Fruit fly (Drosophila melanogaster) S2 (cell line): Measurements from ENCODE around the gene cana.

ENCODE experiments used
- CG8478 ChIP-seq: fragments of >200 bp; optimal IDR thresholded peaks from 2 replicates; lab custom pipeline; 2018
- CTCF ChIP-seq, 2 experiments: fragments of >200 bp; optimal IDR thresholded peaks; 2 replicates each; lab custom pipeline; 2018

DNA sequence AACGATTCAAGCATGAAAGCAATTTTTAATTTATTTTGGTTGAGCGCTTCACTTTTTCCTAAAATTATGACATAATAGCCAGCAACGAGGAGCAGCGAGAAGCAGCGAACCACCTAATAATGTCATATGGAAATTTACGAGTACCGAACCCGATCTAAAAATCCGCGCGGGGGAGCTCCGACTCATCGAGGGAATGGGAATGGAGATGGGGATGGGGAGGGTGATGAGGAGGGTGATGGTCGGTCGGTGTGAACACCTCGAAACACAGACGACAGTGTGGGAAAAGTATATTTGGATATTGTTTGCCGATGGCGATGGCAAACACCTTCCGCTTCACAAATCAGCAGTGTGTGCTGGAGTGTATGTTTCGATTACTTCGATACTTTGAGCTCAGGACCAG lies 41.5 kb upstream of the cana start:
- TF ChIP-seq CTCF (optimal IDR thresholded peaks at IDR 0.05; lab: Kevin White, UChicago) = no peak
- TF ChIP-seq CG8478 (lab: Kevin White, UChicago) = no peak
